Fruit fly (Drosophila melanogaster): ENCODE data around the gene CG11586.

CG11586 gene

DNA sequence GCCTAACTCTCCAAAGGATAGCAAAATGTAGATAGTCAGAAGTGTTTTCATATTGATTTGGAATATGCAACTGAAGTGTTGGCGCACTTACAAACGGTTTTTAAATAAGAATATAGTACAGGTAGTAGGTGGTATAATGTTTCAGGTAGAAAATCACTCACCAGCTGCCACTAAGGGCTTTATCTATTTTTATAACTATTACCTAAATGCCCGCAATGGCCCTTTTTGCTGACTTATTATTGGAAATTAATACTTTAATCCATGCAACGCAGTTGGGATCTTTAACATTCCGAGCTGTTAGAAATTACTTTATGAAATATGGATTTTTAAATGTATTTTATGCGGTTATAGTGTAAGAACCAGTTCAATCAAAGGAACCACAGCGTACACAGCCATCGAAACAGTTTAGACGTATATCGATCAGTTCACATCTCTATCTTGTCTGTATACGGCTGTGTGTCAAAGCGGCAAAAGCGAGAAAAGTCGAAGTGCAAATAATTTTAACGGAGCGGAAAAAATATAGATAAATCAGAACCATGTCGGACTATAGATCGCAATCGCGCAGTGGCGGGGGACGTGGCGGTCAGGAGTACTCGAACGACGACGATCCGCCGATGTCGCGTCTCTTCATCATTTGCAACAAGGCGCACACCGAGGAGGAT is 21.3 kb upstream of the CG11586 start, which contains the start of the genes srw and CG1316:
Gene srw (minus strand): TSS at position 51 of the 662 bp plus-strand sequence.
Gene CG1316 (plus strand): TSS at position 424 of the 662 bp plus-strand sequence.
- TF ChIP-seq CG8478 (optimal IDR thresholded peaks at IDR 0.05) (no peak), pan (optimal IDR thresholded peaks at IDR 0.05) (no peak), EcR (GFP tag; optimal IDR thresholded peaks at IDR 0.05) (no peak), usp (GFP tag; optimal IDR thresholded peaks at IDR 0.05) (no peak), psq (optimal IDR thresholded peaks at IDR 0.05) (no peak), Dll (optimal IDR thresholded peaks at IDR 0.05) (no peak)

DNA sequence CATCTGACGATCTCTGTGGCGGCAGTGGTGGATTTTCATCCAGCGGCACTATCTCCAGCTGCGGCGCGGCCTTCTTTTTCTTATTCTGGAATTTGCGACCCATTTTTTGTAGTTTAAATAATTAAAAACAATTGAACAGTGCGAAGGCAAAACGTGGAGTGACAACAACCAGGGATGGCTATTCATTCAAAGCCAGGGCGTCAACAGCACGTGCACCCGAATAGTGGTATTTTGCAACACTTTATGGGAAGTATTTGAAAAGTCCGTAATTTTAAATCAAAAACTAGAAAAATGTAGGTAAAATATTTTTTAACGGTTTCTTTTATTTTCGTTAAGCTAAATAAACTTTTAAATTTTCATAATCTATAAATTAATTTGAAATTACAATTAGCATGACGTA is 20.4 kb upstream of the CG11586 start, which contains the start of gene CG11583:
Gene CG11583 (minus strand): TSS at position 191 of the 400 bp plus-strand sequence.
- TF ChIP-seq CG8478 (optimal IDR thresholded peaks at IDR 0.05) (no peak), psq (optimal IDR thresholded peaks at IDR 0.05) (no peak), EcR (GFP tag; optimal IDR thresholded peaks at IDR 0.05) (no peak), pan (optimal IDR thresholded peaks at IDR 0.05) (no peak), usp (GFP tag; optimal IDR thresholded peaks at IDR 0.05) (no peak), Dll (optimal IDR thresholded peaks at IDR 0.05) (no peak)

DNA sequence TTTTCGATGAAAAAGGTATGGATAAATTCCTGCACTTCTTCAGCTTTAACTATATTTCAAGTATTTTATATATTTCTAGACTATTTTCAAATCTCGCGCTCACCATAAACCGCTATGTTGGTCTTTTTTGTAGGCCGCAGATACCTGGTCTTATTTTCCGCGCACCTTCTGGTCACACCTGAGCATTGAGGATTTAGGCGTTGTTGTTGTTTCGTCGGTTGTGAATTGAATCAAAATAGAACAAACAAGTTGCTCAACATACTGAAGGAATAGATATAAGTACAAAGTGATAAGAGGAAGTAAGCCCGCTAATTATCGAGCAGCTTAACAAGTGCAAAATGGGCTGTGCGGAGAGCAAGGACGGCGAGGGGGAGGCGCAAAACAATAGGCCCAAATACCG is 15.5 kb upstream of the CG11586 start, which contains the start of gene Ctl1:
Gene Ctl1 (plus strand): TSS at position 167 of the 400 bp plus-strand sequence.
- no peak for TF ChIP-seq CG8478 (optimal IDR thresholded peaks at IDR 0.05)
- no peak for TF ChIP-seq Dll (optimal IDR thresholded peaks at IDR 0.05)
- TF ChIP-seq EcR (GFP tag; optimal IDR thresholded peaks at IDR 0.05), result no peak
- TF ChIP-seq usp (GFP tag; optimal IDR thresholded peaks at IDR 0.05), result no peak
- no peak for TF ChIP-seq psq (optimal IDR thresholded peaks at IDR 0.05)
- TF ChIP-seq pan (optimal IDR thresholded peaks at IDR 0.05), result no peak

DNA sequence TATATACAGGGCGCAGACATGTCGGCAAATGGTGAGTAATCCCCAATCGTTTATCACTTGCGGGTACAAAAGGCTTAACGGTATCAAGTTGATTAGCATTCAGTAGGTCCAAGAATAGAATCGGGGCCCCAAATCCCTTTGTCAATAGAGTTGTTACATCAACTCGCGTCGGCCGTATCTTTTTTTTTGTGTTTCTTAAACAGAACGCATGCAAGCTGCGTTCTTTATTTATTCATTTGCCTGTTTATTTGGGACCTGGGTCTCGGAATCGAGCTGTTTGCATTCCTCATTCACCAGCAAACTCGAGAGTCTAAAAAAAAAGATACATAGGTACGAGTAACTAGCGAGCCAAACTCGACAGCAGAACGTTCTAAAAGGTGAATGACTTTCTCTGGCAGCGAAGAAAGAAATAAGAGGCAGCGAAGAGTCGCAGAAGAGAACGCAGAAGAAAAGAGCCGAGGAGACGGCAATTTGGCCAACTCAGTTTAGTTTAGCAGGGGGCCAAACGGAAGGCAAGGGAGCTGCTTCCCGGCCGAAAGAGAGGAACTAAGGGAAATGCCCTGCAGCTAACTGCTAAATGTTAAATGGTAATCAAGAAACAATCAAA is 10.0 kb upstream of the CG11586 start:
- TF ChIP-seq EcR (GFP tag; optimal IDR thresholded peaks at IDR 0.05), result peak; percentile 13 to 89
- no peak for TF ChIP-seq pan (optimal IDR thresholded peaks at IDR 0.05)

DNA sequence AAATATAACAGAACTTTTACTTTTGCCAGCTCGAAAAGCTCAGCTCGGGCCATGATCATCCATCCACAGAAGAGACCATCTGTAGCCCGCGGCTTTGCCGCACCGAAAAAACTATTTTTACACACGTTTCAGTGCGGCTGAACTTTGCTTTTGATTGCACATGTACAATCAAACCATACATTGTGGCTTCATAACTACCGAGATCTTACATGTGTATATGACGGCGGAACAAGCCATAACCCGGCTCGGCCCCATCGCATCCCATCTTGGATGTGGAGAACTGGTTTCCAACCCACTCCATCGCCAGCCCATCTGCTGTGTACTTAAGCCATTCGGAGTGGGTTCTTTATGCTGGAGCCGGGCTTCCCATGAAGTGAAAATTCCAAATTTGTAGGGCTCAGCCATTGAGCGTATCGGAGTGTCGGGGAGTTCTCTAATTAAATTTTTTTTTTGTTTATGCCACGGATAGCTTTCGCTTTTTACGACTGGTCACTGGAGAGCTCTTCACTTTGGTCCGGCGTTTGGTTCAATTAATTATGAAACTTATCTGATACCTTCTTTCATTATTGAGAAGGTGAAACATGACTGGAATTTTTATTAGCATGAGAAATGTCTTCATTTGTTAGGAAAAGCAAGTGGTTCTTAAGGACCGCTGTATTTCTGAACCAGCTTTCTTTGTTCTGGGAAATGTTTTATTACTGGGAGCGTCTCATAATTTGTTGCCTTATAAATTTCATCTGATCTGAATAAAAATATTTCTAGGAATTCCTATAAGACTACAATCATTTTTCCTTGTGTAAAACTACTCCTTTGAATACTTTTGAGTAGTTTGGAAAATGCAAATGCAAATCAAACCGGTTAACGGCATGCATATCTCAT is 8.9 kb upstream of the CG11586 start:
- no peak for TF ChIP-seq CG8478 (optimal IDR thresholded peaks at IDR 0.05)
- no peak for TF ChIP-seq EcR (GFP tag; optimal IDR thresholded peaks at IDR 0.05)
- no peak for TF ChIP-seq pan (optimal IDR thresholded peaks at IDR 0.05)
- TF ChIP-seq psq (optimal IDR thresholded peaks at IDR 0.05), result no peak
- TF ChIP-seq Dll (optimal IDR thresholded peaks at IDR 0.05), result no peak
- TF ChIP-seq usp (GFP tag; optimal IDR thresholded peaks at IDR 0.05), result no peak

DNA sequence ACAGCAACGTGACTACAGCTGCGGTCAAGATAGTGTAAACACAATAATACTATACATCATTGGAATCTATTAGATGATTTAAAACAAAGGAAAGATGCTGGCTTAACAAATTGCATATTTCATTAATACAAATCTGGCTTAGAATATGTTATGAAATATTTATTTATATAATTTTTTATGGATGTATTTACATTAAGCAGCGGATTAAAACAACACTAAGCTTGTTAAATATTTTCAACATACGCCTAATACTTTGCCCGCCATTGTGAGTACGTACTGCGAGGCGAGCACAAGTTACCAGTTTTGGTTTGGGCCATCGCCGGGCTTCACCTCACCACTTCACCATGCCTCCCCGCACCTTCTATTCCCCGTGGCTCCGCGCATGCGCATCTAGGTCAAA is 7.7 kb upstream of the CG11586 start:
- TF ChIP-seq Dll (optimal IDR thresholded peaks at IDR 0.05) (no peak), pan (optimal IDR thresholded peaks at IDR 0.05) (no peak), CG8478 (optimal IDR thresholded peaks at IDR 0.05) (no peak), psq (optimal IDR thresholded peaks at IDR 0.05) (no peak)

DNA sequence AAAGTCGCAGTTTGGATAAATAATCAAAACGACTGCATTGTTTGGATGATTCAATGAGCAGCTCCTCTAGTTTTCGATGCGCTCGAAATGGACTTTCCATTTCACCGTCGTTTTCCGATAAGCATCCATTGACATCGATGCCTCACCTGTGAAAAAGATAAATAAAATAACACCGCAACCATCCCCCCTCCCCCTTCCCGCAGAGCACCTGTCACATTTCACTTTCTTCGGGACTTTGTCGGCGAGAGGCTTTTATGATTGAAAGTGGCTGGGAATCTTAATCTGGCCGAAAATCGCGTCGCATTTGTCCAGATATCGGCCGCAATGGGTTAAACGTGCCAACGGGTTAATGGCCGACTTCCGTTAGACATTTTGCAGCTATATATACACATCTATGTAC is 6.9 kb upstream of the CG11586 start:
- no peak for TF ChIP-seq Dll (optimal IDR thresholded peaks at IDR 0.05)

DNA sequence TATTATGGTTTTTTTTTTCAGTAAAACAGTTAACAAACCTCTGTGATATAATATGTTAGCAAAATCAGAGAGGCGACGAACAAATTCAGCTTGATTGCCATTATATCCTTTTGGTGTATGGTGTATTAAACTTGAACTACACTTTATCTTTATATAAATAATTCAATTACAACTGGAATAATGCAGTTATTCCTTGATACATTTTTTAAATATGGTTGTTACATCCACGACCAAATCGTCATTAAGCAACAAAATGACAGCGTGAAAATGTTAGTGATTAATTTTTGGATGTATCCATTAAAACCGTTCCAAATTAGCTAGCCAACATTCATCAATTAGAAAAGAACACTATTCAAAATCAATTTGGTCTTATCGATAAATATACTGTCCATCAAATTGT is 5.1 kb upstream of the CG11586 start, which contains the start of gene CG33764:
Gene CG33764 (minus strand): TSS at position 101 of the 400 bp plus-strand sequence.
- TF ChIP-seq EcR (GFP tag; optimal IDR thresholded peaks at IDR 0.05) (no peak), pan (optimal IDR thresholded peaks at IDR 0.05) (no peak), CG8478 (optimal IDR thresholded peaks at IDR 0.05) (no peak), psq (optimal IDR thresholded peaks at IDR 0.05) (no peak), usp (GFP tag; optimal IDR thresholded peaks at IDR 0.05) (no peak), Dll (optimal IDR thresholded peaks at IDR 0.05) (no peak)

DNA sequence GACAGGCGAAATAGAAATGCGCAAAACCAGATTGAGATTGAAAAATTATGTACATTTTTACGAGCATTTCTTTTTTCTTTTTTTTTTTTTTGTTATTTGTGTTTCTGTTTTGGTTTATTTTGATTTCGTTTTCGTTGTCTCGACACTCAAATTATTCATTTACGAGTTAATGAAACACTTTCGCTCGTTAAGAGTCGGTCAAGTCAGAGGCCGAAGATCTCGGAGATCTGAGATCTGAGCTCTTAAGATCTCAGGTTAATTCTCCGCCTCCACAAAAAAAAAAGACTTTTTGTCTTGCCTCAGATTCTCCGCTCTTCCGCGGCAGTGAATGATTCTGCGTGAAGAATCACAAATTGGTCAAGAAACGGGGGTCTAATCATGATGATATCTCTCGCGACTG is 3.6 kb upstream of the CG11586 start:
- TF ChIP-seq psq (optimal IDR thresholded peaks at IDR 0.05) (no peak), EcR (GFP tag; optimal IDR thresholded peaks at IDR 0.05) (no peak), usp (GFP tag; optimal IDR thresholded peaks at IDR 0.05) (no peak), CG8478 (optimal IDR thresholded peaks at IDR 0.05) (no peak), pan (optimal IDR thresholded peaks at IDR 0.05) (no peak)

DNA sequence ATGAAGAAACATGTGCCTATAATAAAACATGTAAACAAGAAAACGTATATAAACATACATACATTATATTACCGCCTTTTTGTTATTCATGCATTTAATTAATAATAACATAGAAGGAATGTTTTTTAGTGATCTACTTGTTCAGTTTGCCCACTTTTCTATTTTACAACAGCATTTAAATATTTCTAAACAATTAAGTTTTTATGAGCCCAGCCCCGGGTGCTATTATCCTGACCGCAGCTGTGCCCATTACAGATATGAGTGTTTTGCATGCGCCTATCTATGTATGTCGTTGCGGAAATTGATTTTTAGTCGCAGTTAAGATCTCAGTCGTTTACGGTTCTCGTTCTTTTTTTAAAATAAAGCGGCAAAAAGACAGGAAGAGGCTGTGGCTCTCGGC is 2.7 kb upstream of the CG11586 start:
- TF ChIP-seq usp (GFP tag; optimal IDR thresholded peaks at IDR 0.05) (no peak), Dll (optimal IDR thresholded peaks at IDR 0.05) (no peak), pan (optimal IDR thresholded peaks at IDR 0.05) (no peak), CG8478 (optimal IDR thresholded peaks at IDR 0.05) (no peak), psq (optimal IDR thresholded peaks at IDR 0.05) (no peak), EcR (GFP tag; optimal IDR thresholded peaks at IDR 0.05) (no peak)

DNA sequence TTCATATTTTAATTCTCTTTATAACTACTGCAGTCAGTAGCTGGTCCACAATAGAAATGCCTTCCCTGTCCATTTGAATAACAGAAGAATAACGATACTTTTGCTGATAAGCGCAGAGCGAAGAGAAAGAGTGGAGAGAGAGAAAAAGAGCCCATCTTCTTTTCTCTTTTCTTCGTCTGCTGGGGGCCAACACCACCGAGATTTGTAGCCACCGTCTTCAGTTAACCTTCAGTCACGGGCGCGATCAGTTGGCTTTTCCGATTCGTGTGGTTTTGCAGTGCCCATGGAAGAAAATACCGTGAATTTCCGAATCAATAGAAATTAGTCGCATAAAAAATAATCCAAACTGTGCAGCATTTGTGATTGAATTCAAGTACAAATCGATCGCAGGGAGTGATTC is 1.2 kb upstream of the CG11586 start, which contains the start of gene CG1273:
Gene CG1273 (plus strand): TSS at position 218 of the 400 bp plus-strand sequence.
- TF ChIP-seq usp (GFP tag; optimal IDR thresholded peaks at IDR 0.05) (no peak), psq (optimal IDR thresholded peaks at IDR 0.05) (no peak), Dll (optimal IDR thresholded peaks at IDR 0.05) (no peak)

DNA sequence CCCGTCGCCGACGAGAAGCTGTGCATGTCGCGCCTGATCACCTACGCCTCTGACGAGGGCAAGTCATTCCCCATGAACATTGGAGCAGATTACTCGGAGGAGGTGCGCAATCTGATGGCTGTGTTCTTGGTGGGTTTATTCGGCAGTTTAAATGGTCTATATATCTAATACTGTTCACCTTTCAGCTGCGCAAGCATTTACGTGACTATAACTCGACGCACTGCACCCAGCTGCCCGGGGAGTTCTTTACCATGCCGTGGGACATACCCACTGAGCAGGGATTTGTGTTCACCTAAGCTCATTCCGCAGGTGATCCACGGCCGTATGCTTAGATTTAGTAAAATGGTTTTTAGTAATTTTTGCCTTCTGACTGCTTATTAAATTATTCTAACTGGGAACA is 1.1 kb downstream of the CG11586 start:
- TF ChIP-seq Dll (optimal IDR thresholded peaks at IDR 0.05) (no peak), pan (optimal IDR thresholded peaks at IDR 0.05) (no peak), usp (GFP tag; optimal IDR thresholded peaks at IDR 0.05) (no peak), CG8478 (optimal IDR thresholded peaks at IDR 0.05) (no peak), EcR (GFP tag; optimal IDR thresholded peaks at IDR 0.05) (no peak), psq (optimal IDR thresholded peaks at IDR 0.05) (no peak)
